Worm (Caenorhabditis elegans) whole organism, L3 larva: ENCODE data around the gene rol-8.
A peak's percentile ranks its signal among the peaks of the same experiment; 100 is the strongest.

Experiments used
- R02D3.7 ChIP-seq: fragments of 150-350 bp; optimal IDR thresholded peaks from 2 replicates; lab custom pipeline; 2014; ENCODE audit warnings: missing biosample characterization, missing genetic modification characterization
- aly-2 ChIP-seq: fragments of 150-350 bp; optimal IDR thresholded peaks from 2 replicates; lab custom pipeline; 2014; ENCODE audit warnings: missing biosample characterization, missing genetic modification characterization
- ama-1 ChIP-seq: fragments of 150-350 bp; optimal IDR thresholded peaks from 2 replicates; lab custom pipeline; 2018
- ceh-16 ChIP-seq: sonication (generic microtip); optimal IDR thresholded peaks from 2 replicates; lab custom pipeline; 2017; ENCODE audit warnings: missing biosample characterization, missing genetic modification characterization
- ceh-82 ChIP-seq: fragments of 150-350 bp; optimal IDR thresholded peaks from 2 replicates; lab custom pipeline; 2014; ENCODE audit warnings: missing biosample characterization, missing genetic modification characterization
- ceh-9 ChIP-seq: sonication (generic microtip); optimal IDR thresholded peaks from 2 replicates; lab custom pipeline; 2018; ENCODE audit warnings: missing biosample characterization, missing genetic modification characterization
- daf-12 ChIP-seq: fragments of 150-350 bp; optimal IDR thresholded peaks from 2 replicates; lab custom pipeline; 2014; ENCODE audit warnings: missing biosample characterization, missing genetic modification reagents, missing genetic modification characterization
- egl-27 ChIP-seq: sonication (generic microtip); optimal IDR thresholded peaks from 4 replicates; lab custom pipeline; 2017; ENCODE audit warnings: missing biosample characterization, missing genetic modification reagents, missing genetic modification characterization
- elt-1 ChIP-seq: fragments of 150-350 bp; optimal IDR thresholded peaks from 2 replicates; lab custom pipeline; 2014; ENCODE audit warnings: missing biosample characterization, missing genetic modification characterization
- elt-2 ChIP-seq: sonication (generic microtip); optimal IDR thresholded peaks from 2 replicates; lab custom pipeline; 2016; ENCODE audit warnings: missing genetic modification reagents, mild to moderate bottlenecking, missing genetic modification characterization, missing compliant biosample characterization
- elt-3 ChIP-seq, 3 experiments: fragments of 150-350 bp in 1 of 3; sonication (generic microtip) in 2 of 3; optimal IDR thresholded peaks; 2 replicates in 2 of 3; 4 replicates in 1 of 3; lab custom pipeline; 2014 to 2017; ENCODE audit warnings: missing biosample characterization in 3 of 3, missing genetic modification characterization in 3 of 3
- eor-1 ChIP-seq, 2 experiments: fragments of 150-350 bp; optimal IDR thresholded peaks; 2 replicates each; lab custom pipeline; 2014 to 2018; ENCODE audit warnings: missing biosample characterization in 2 of 2, missing genetic modification characterization in 2 of 2
- fkh-10 ChIP-seq: sonication (generic microtip); optimal IDR thresholded peaks from 2 replicates; lab custom pipeline; 2017; ENCODE audit warnings: missing biosample characterization, missing genetic modification reagents, missing genetic modification characterization
- fkh-2 ChIP-seq: fragments of 150-350 bp; optimal IDR thresholded peaks from 2 replicates; lab custom pipeline; 2014; ENCODE audit warnings: missing biosample characterization, missing genetic modification reagents, missing genetic modification characterization
- fos-1 ChIP-seq: fragments of 150-350 bp; optimal IDR thresholded peaks from 2 replicates; lab custom pipeline; 2014; ENCODE audit warnings: missing biosample characterization, missing genetic modification characterization
- hmg-11 ChIP-seq: sonication (generic microtip); optimal IDR thresholded peaks from 2 replicates; lab custom pipeline; 2016; ENCODE audit warnings: missing genetic modification characterization, missing compliant biosample characterization
- jun-1 ChIP-seq: fragments of 150-350 bp; optimal IDR thresholded peaks from 2 replicates; lab custom pipeline; 2014; ENCODE audit warnings: missing biosample characterization, missing genetic modification reagents, missing genetic modification characterization
- lin-15B ChIP-seq: fragments of 150-350 bp; optimal IDR thresholded peaks from 2 replicates; lab custom pipeline; 2014; ENCODE audit warnings: missing biosample characterization, missing genetic modification characterization
- lin-39 ChIP-seq: fragments of 150-350 bp; optimal IDR thresholded peaks from 2 replicates; lab custom pipeline; 2018; ENCODE audit warnings: missing biosample characterization, missing genetic modification reagents, missing genetic modification characterization
- mdl-1 ChIP-seq: fragments of 150-350 bp; optimal IDR thresholded peaks from 2 replicates; lab custom pipeline; 2014; ENCODE audit warnings: missing biosample characterization, missing genetic modification characterization
- nfya-1 ChIP-seq: sonication (generic microtip); optimal IDR thresholded peaks from 2 replicates; lab custom pipeline; 2017; ENCODE audit warnings: missing genetic modification characterization, mild to moderate bottlenecking, missing compliant biosample characterization, antibody characterized with exemption, moderate library complexity; ENCODE audit not compliant: insufficient read depth
- nhr-12 ChIP-seq: fragments of 150-350 bp; optimal IDR thresholded peaks from 2 replicates; lab custom pipeline; 2014; ENCODE audit warnings: missing biosample characterization, missing genetic modification characterization
- nhr-23 ChIP-seq: fragments of 150-350 bp; optimal IDR thresholded peaks from 2 replicates; lab custom pipeline; 2014; ENCODE audit warnings: missing biosample characterization, missing genetic modification reagents, missing genetic modification characterization
- nhr-25 ChIP-seq: sonication (generic microtip); optimal IDR thresholded peaks from 2 replicates; lab custom pipeline; 2017; ENCODE audit warnings: missing biosample characterization, missing genetic modification characterization
- nhr-43 ChIP-seq: sonication (generic microtip); optimal IDR thresholded peaks from 2 replicates; lab custom pipeline; 2016; ENCODE audit warnings: mild to moderate bottlenecking, missing genetic modification characterization, missing compliant biosample characterization; ENCODE audit not compliant: poor library complexity, severe bottlenecking
- nhr-76 ChIP-seq: fragments of 150-350 bp; sonication (generic microtip); optimal IDR thresholded peaks from 5 replicates; lab custom pipeline; 2014; ENCODE audit warnings: missing biosample characterization, missing genetic modification characterization
- nhr-77 ChIP-seq: fragments of 150-350 bp; optimal IDR thresholded peaks from 2 replicates; lab custom pipeline; 2014; ENCODE audit warnings: missing biosample characterization, missing genetic modification characterization
- pha-4 ChIP-seq: fragments of 150-350 bp; optimal IDR thresholded peaks from 2 replicates; lab custom pipeline; 2014; ENCODE audit warnings: missing biosample characterization, missing genetic modification reagents, missing genetic modification characterization
- pqm-1 ChIP-seq: fragments of 150-350 bp; optimal IDR thresholded peaks from 2 replicates; lab custom pipeline; 2017; ENCODE audit warnings: missing biosample characterization, missing genetic modification characterization, inconsistent platforms
- skn-1 ChIP-seq: fragments of 150-350 bp; optimal IDR thresholded peaks from 2 replicates; lab custom pipeline; 2014; ENCODE audit warnings: missing biosample characterization, missing genetic modification characterization
- snpc-4 ChIP-seq: fragments of 150-350 bp; optimal IDR thresholded peaks from 2 replicates; lab custom pipeline; 2014; ENCODE audit warnings: missing biosample characterization, missing genetic modification characterization
- tbx-2 ChIP-seq: sonication (generic microtip); optimal IDR thresholded peaks from 2 replicates; lab custom pipeline; 2016; ENCODE audit warnings: mild to moderate bottlenecking, missing genetic modification characterization, missing compliant biosample characterization
- unc-62 ChIP-seq: fragments of 150-350 bp; sonication (generic microtip); optimal IDR thresholded peaks from 4 replicates; lab custom pipeline; 2014; ENCODE audit warnings: missing biosample characterization, missing genetic modification reagents, missing genetic modification characterization

rol-8 gene

DNA sequence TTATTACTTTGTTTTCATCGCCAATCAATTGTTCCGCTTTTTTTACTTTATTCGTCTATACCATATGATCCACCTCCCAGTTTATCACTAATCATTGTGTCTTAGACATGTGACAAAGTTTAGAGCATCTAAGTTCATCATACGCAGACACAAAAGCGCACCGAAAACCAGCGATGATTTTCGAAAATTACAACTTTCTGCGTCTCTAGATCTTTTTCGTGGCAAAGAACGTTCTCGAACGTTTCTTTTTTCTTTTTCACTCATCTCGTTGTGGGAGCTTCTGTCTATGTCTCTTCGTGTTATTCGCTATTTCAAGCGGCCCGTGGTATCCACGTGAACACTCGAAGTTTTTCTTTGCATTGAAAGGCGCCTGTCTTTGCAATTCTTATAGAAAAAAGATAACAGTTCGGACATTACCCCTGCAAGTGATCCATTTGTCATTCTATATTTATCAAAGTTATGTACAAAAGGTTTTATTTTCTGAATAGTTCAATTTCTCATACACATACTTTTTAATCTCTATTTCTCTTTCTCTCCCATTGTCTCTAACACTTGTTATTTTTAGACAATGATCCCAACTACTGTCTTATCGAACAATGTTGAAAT lies 14.7 kb upstream of the rol-8 start, which contains the start of gene ZK1290.5 (continued):
- TF ChIP-seq nhr-76 (tag; lab: Kevin White, UChicago) (no peak), egl-27 (tag; lab: Kevin White, UChicago) (peak; percentile 77), lin-15B (peak; percentile 58), pha-4 (peak; percentile 84), nhr-77 (tag; lab: Kevin White, UChicago) (no peak), lin-39 (tag; lab: Kevin White, UChicago) (peak; percentile 67), daf-12 (tag; lab: Kevin White, UChicago) (no peak), elt-3 (tag; optimal IDR thresholded peaks at IDR 0.05; lab: Kevin White, UChicago) (peak; percentile 1 to 61 (median 49)), fos-1 (tag; lab: Kevin White, UChicago) (peak; percentile 60), tbx-2 (tag; lab: Kevin White, UChicago) (peak; percentile 62), elt-2 (tag; lab: Kevin White, UChicago) (peak; percentile 94), ceh-16 (tag; lab: Kevin White, UChicago) (no peak), ceh-82 (tag; lab: Kevin White, UChicago) (no peak)

DNA sequence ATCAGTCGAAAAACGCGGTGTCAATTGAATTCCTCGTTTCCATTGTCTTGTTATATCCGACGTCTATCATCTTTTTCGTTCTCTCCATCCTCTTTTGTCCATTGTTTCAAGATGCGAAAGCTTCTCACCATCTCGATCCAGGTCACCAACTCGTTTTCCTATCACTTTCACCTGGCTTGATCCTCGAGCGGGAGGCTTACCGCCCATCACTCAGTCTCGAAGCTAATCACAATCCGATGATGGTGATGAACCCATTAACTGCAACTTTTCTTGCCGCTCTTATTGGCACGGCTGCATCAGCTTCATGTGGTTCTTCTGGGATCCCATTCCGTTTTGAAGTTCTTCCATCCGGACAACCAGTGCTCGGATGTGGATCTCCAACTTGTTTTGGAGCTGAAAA lies 13.0 kb upstream of the rol-8 start, which contains the start of gene wrt-1:
TSS of gene wrt-1 (plus strand) at position 53 of the 400 bp plus-strand sequence.
- peak; percentile 19 for TF ChIP-seq ama-1 (lab: Kevin White, UChicago)
- peak; percentile 41 for TF ChIP-seq nhr-23 (tag; lab: Kevin White, UChicago)
- TF ChIP-seq ceh-9 (tag; lab: Kevin White, UChicago) = no peak

DNA sequence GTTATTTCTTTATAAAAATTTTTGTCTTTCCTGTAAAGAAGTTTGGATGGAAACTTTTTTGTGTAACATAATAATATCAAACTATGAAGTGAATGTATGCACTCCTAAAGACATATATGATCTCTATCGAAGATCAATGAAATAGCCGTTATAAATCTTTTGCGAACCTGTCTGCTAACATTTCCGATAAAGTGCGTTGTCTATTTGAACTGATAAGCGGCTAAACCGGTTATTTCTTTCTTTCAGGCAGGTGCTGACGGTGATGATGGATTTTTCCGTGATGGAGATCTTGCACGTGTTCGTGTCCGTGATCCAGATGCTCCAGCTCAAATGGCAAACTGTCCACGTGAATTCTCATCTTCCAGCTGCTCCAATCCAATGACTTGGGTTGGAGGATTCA lies 12.4 kb upstream of the rol-8 start:
- TF ChIP-seq nhr-12 (tag; lab: Kevin White, UChicago) (no peak), nhr-43 (tag; lab: Kevin White, UChicago) (peak; percentile 59), aly-2 (no peak), elt-3 (tag; optimal IDR thresholded peaks at IDR 0.05; lab: Kevin White, UChicago) (peak in 1 of 3 experiments; percentile 63), nhr-23 (tag; lab: Kevin White, UChicago) (peak; percentile 52)
- TF ChIP-seq, all 47 proteins: peak for 3

DNA sequence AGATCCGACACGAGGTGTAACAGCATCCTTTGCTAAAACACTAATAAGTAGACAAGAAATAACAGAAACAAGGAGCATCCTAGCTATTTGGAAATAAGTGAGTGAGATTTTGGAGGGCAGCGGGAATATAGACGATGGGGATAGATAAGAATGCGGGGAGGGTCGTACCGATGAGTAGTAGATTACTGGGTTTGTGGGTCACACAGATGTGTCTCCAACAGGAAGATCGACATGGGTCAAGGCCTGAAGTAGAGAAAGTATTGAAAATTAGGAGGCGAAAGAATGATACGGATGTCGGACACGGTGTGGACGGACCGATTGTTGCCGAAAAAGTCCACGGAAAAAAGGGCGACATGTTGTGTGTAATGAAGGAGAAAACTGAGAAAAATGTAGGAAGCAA lies 9.5 kb upstream of the rol-8 start, which contains the start of gene wrt-10:
TSS of gene wrt-10 (minus strand) at position 195 of the 400 bp plus-strand sequence.
- TF ChIP-seq nhr-23 (tag; lab: Kevin White, UChicago) = peak; percentile 86
- TF ChIP-seq nfya-1 (tag; lab: Kevin White, UChicago) = no peak
- peak; percentile 6 for TF ChIP-seq elt-1 (tag; lab: Kevin White, UChicago)
- peak; percentile 10 for TF ChIP-seq nhr-25 (tag; lab: Kevin White, UChicago)

DNA sequence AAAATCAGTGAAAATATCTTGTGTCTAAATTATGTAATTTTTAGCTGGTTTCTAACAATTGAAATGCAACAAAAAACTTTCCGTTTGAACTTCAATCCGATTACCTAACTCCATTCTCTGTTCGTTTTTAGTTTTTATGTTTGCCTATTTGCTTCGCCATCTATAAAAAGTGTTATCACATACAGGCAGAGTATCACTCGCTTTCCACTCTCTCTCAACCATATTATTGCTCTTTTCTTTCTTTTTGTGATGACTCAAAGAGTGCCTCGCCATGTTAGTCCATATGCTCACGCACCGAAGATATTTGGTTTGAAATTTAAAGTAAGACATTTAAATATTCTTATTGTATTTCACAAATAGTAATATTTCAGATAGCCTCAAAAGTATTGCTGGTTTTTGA lies 9.0 kb upstream of the rol-8 start, which contains the start of gene ZK1290.13:
TSS of gene ZK1290.13 (plus strand) at position 73 of the 400 bp plus-strand sequence.
- TF ChIP-seq elt-2 (tag; lab: Kevin White, UChicago) = peak; percentile 56
- TF ChIP-seq pqm-1 (tag; lab: Kevin White, UChicago) = peak; percentile 7
- TF ChIP-seq fkh-2 (tag; lab: Kevin White, UChicago) = no peak

DNA sequence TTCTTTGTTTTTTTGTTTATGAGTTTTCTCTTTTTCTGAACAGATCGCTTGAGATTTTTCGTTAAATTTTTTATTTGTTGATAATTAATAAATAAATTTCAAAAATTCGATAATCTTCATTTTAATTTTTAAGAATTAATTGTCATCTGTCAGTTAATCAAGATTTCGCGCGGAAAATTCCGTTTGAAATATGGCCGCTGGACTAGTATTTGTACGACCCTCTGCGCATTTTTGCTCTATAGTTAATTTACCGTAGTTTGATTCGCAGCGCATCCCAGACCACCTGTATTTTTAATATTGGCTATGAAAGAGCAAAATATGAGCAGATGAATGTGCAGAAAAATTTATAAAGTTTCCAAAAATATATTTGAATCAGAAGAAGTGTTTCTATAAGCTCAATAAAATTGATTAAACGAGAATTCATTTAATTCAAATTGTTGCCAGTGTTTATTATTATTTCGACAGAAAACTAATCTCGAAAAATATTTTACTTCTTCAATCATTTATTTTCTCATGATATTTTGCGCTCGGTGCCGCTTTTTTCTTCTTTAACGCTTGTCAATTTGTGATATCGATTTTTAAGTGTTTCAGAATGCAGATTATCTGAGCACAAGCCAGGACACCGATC lies 6.2 kb upstream of the rol-8 start, which contains the start of gene nfi-1:
TSS of gene nfi-1 (plus strand) at position 578 of the 628 bp plus-strand sequence.
- TF ChIP-seq elt-1 (tag; lab: Kevin White, UChicago) = no peak
- TF ChIP-seq unc-62 (GFP tag; lab: Kevin White, UChicago) = no peak
- TF ChIP-seq snpc-4 = peak; percentile 66
- TF ChIP-seq lin-15B = peak; percentile 68
- TF ChIP-seq nhr-25 (tag; lab: Kevin White, UChicago) = peak; percentile 22
- peak; percentile 79 for TF ChIP-seq nfya-1 (tag; lab: Kevin White, UChicago)
- TF ChIP-seq mdl-1 (tag; lab: Kevin White, UChicago) = no peak
- no peak for TF ChIP-seq nhr-12 (tag; lab: Kevin White, UChicago)
- TF ChIP-seq skn-1 (tag; lab: Kevin White, UChicago) = no peak
- no peak for TF ChIP-seq egl-27 (tag; lab: Kevin White, UChicago)
- peak; percentile 81 for TF ChIP-seq pha-4
- no peak for TF ChIP-seq ama-1 (lab: Kevin White, UChicago)
- TF ChIP-seq lin-39 (tag; lab: Kevin White, UChicago) = peak; percentile 64
- TF ChIP-seq ceh-82 (tag; lab: Kevin White, UChicago) = no peak
- TF ChIP-seq tbx-2 (tag; lab: Kevin White, UChicago) = no peak
- no peak for TF ChIP-seq aly-2
- no peak for TF ChIP-seq ceh-9 (tag; lab: Kevin White, UChicago)
- TF ChIP-seq hmg-11 (tag; lab: Kevin White, UChicago) = no peak
- no peak for TF ChIP-seq elt-2 (tag; lab: Kevin White, UChicago)
- TF ChIP-seq fos-1 (tag; lab: Kevin White, UChicago) = no peak
- no peak for TF ChIP-seq eor-1 (tag; optimal IDR thresholded peaks at IDR 0.05; lab: Kevin White, UChicago)
- no peak for TF ChIP-seq jun-1 (tag; lab: Kevin White, UChicago)
- TF ChIP-seq nhr-76 (tag; lab: Kevin White, UChicago) = no peak
- TF ChIP-seq pqm-1 (tag; lab: Kevin White, UChicago) = no peak
- no peak for TF ChIP-seq fkh-10 (GFP tag; lab: Kevin White, UChicago)
- TF ChIP-seq R02D3.7 (tag; lab: Kevin White, UChicago) = no peak
- no peak for TF ChIP-seq daf-12 (tag; lab: Kevin White, UChicago)
- TF ChIP-seq nhr-23 (tag; lab: Kevin White, UChicago) = peak; percentile 13
